Fruit fly (Drosophila melanogaster) whole organism, embryonic: Measurements from ENCODE around the gene Helz.

ENCODE experiments used
- ATbp ChIP-seq: fragments of 200-800 bp; sonication (Bioruptor generic); optimal IDR thresholded peaks from 2 replicates; lab custom pipeline; 2017; ENCODE audit warnings: missing biosample characterization, mild to moderate bottlenecking, missing genetic modification characterization, missing genetic modification reagents
- CG10147 ChIP-seq: fragments of 200-800 bp; sonication (Bioruptor generic); optimal IDR thresholded peaks from 2 replicates; lab custom pipeline; 2019; ENCODE audit warnings: missing biosample characterization, mild to moderate bottlenecking, missing genetic modification characterization, moderate library complexity
- CG1024 ChIP-seq: fragments of 200-800 bp; sonication (Bioruptor generic); IDR thresholded peaks from 2 replicates; pipeline ENCODE4 v1.3.6; 2022; ENCODE audit warnings: missing biosample characterization, missing genetic modification characterization
- CG11093 ChIP-seq: fragments of 200-800 bp; sonication (Bioruptor generic); IDR thresholded peaks from 3 replicates; pipeline ENCODE4 v1.3.6; 2022; ENCODE audit warnings: missing biosample characterization, missing genetic modification characterization
- CG13287 ChIP-seq: fragments of 200-800 bp; sonication (Bioruptor generic); IDR thresholded peaks from 2 replicates; pipeline ENCODE4 v1.3.6; 2022; ENCODE audit warnings: missing biosample characterization, missing genetic modification characterization; ENCODE audit not compliant: partially characterized antibody
- CG14014 ChIP-seq: fragments of 200-800 bp; sonication (Bioruptor generic); IDR thresholded peaks from 2 replicates; pipeline ENCODE4 v1.3.6; 2022; ENCODE audit warnings: missing biosample characterization, missing genetic modification characterization
- CG14441 ChIP-seq: fragments of 200-800 bp; sonication (Bioruptor generic); IDR thresholded peaks from 2 replicates; pipeline ENCODE4 v1.3.6; 2022; ENCODE audit warnings: missing biosample characterization, missing genetic modification characterization
- CG14667 ChIP-seq: fragments of 200-800 bp; sonication (Bioruptor generic); IDR thresholded peaks from 2 replicates; pipeline ENCODE4 v1.3.6; 2022; ENCODE audit warnings: missing biosample characterization, missing genetic modification characterization
- CG14965 ChIP-seq: fragments of 200-800 bp; sonication (Bioruptor generic); optimal IDR thresholded peaks from 2 replicates; lab custom pipeline; 2016; ENCODE audit warnings: missing biosample characterization, missing genetic modification characterization, borderline replicate concordance
- CG1647 ChIP-seq: fragments of 200-800 bp; sonication (Bioruptor generic); optimal IDR thresholded peaks from 3 replicates; lab custom pipeline; 2016; ENCODE audit warnings: missing biosample characterization, missing genetic modification characterization
- CG17361 ChIP-seq: fragments of 200-800 bp; sonication (Bioruptor generic); IDR thresholded peaks from 3 replicates; pipeline ENCODE4 v1.3.6; 2022; ENCODE audit warnings: missing biosample characterization, missing genetic modification characterization
- CG17568 ChIP-seq: fragments of 200-800 bp; sonication (Bioruptor generic); optimal IDR thresholded peaks from 2 replicates; lab custom pipeline; 2018; ENCODE audit warnings: missing biosample characterization, mild to moderate bottlenecking, missing genetic modification characterization, moderate library complexity
- CG18476 ChIP-seq: fragments of 200-800 bp; sonication (Bioruptor generic); optimal IDR thresholded peaks from 2 replicates; lab custom pipeline; 2016; ENCODE audit warnings: missing biosample characterization, mild to moderate bottlenecking, missing genetic modification characterization
- CG2875 ChIP-seq: fragments of 200-800 bp; sonication (Bioruptor generic); optimal IDR thresholded peaks from 2 replicates; lab custom pipeline; 2017; ENCODE audit warnings: missing biosample characterization, mild to moderate bottlenecking, missing genetic modification characterization, missing genetic modification reagents
- CG31441 ChIP-seq: fragments of 200-800 bp; sonication (Bioruptor generic); IDR thresholded peaks from 2 replicates; pipeline ENCODE4 v1.3.6; 2022; ENCODE audit warnings: missing biosample characterization, missing genetic modification characterization
- CG34224 ChIP-seq: fragments of 200-800 bp; sonication (Bioruptor generic); IDR thresholded peaks from 3 replicates; pipeline ENCODE4 v1.3.6; 2022; ENCODE audit warnings: missing biosample characterization, missing genetic modification characterization; ENCODE audit not compliant: partially characterized antibody
- CG5953 ChIP-seq: fragments of 200-800 bp; sonication (Bioruptor generic); IDR thresholded peaks from 2 replicates; pipeline ENCODE4 v1.3.6; 2022; ENCODE audit warnings: missing biosample characterization, missing genetic modification characterization
- CG6791 ChIP-seq: fragments of 200-800 bp; sonication (Bioruptor generic); IDR thresholded peaks from 3 replicates; pipeline ENCODE4 v1.3.6; 2022; ENCODE audit warnings: missing biosample characterization, missing genetic modification characterization; ENCODE audit not compliant: partially characterized antibody
- CG7987 ChIP-seq: fragments of 200-800 bp; sonication (Bioruptor generic); optimal IDR thresholded peaks from 2 replicates; lab custom pipeline; 2018; ENCODE audit warnings: missing biosample characterization, mild to moderate bottlenecking, missing genetic modification characterization, moderate library complexity
- CHES-1-like ChIP-seq: fragments of 200-800 bp; sonication (Bioruptor generic); optimal IDR thresholded peaks from 2 replicates; lab custom pipeline; 2016; ENCODE audit warnings: missing biosample characterization, missing genetic modification characterization
- CTCF ChIP-seq: fragments of 200-800 bp; sonication (Bioruptor generic); optimal IDR thresholded peaks from 2 replicates; lab custom pipeline; 2017; ENCODE audit warnings: missing biosample characterization, mild to moderate bottlenecking, missing genetic modification characterization, moderate library complexity
- D19B ChIP-seq: fragments of 200-800 bp; sonication (Bioruptor generic); optimal IDR thresholded peaks from 2 replicates; lab custom pipeline; 2017; ENCODE audit warnings: missing biosample characterization, mild to moderate bottlenecking, missing genetic modification characterization
- Hey ChIP-seq: fragments of 200-800 bp; sonication (Bioruptor generic); optimal IDR thresholded peaks from 3 replicates; lab custom pipeline; 2018; ENCODE audit warnings: missing biosample characterization, mild to moderate bottlenecking, missing genetic modification characterization
- MBD-R2 ChIP-seq: fragments of 200-800 bp; sonication (Bioruptor generic); IDR thresholded peaks from 2 replicates; pipeline ENCODE4 v1.3.6; 2022; ENCODE audit warnings: missing biosample characterization, missing genetic modification characterization
- MTF-1 ChIP-seq: fragments of 200-800 bp; sonication (Bioruptor generic); optimal IDR thresholded peaks from 2 replicates; lab custom pipeline; 2018; ENCODE audit warnings: missing biosample characterization, mild to moderate bottlenecking, missing genetic modification characterization, borderline replicate concordance
- Myb ChIP-seq: fragments of 200-800 bp; sonication (Bioruptor generic); optimal IDR thresholded peaks from 2 replicates; lab custom pipeline; 2016; ENCODE audit warnings: missing biosample characterization, missing genetic modification characterization
- Poxn ChIP-seq: fragments of 200-800 bp; sonication (Bioruptor generic); IDR thresholded peaks from 2 replicates; pipeline ENCODE4 v1.3.6; 2022; ENCODE audit warnings: missing biosample characterization, missing genetic modification characterization
- TFAM ChIP-seq: fragments of 200-800 bp; sonication (Bioruptor generic); optimal IDR thresholded peaks from 2 replicates; lab custom pipeline; 2017; ENCODE audit warnings: missing biosample characterization, missing genetic modification characterization, inconsistent platforms
- al ChIP-seq: fragments of 200-800 bp; sonication (Bioruptor generic); IDR thresholded peaks from 2 replicates; pipeline ENCODE4 v1.3.6; 2022; ENCODE audit warnings: missing biosample characterization, missing genetic modification characterization
- aop ChIP-seq: fragments of 200-800 bp; sonication (Bioruptor generic); IDR thresholded peaks from 2 replicates; pipeline ENCODE4 v1.3.6; 2022; ENCODE audit warnings: missing biosample characterization, missing genetic modification characterization
- ato ChIP-seq: fragments of 200-800 bp; sonication (Bioruptor generic); IDR thresholded peaks from 2 replicates; pipeline ENCODE4 v1.3.6; 2022; ENCODE audit warnings: missing biosample characterization, missing genetic modification characterization; ENCODE audit not compliant: partially characterized antibody
- chinmo ChIP-seq: fragments of 200-800 bp; sonication (Bioruptor generic); IDR thresholded peaks from 4 replicates; pipeline ENCODE4 v1.3.6; 2022; ENCODE audit warnings: missing biosample characterization, missing genetic modification characterization; ENCODE audit not compliant: partially characterized antibody
- crp ChIP-seq, 2 experiments: fragments of 200-800 bp; sonication (Bioruptor generic); optimal IDR thresholded peaks; 2 replicates in 1 of 2; 3 replicates in 1 of 2; lab custom pipeline; 2017; ENCODE audit warnings: missing biosample characterization in 2 of 2, missing genetic modification characterization in 2 of 2, mild to moderate bottlenecking in 1 of 2, moderate library complexity in 1 of 2
- dysf ChIP-seq: fragments of 200-800 bp; sonication (Bioruptor generic); IDR thresholded peaks from 3 replicates; pipeline ENCODE4 v1.3.6; 2022; ENCODE audit warnings: missing biosample characterization, missing genetic modification characterization
- en ChIP-seq: fragments of 200-800 bp; sonication (Bioruptor generic); optimal IDR thresholded peaks from 2 replicates; lab custom pipeline; 2016; ENCODE audit warnings: missing biosample characterization, missing genetic modification characterization
- ftz-f1 ChIP-seq: fragments of 200-800 bp; sonication (Bioruptor generic); optimal IDR thresholded peaks from 2 replicates; lab custom pipeline; 2016; ENCODE audit warnings: missing biosample characterization, missing genetic modification characterization
- gt ChIP-seq: fragments of 200-800 bp; sonication (Bioruptor generic); IDR thresholded peaks from 2 replicates; pipeline ENCODE4 v1.3.6; 2022; ENCODE audit warnings: missing biosample characterization, missing genetic modification characterization
- kah ChIP-seq: fragments of 200-800 bp; sonication (Bioruptor generic); optimal IDR thresholded peaks from 2 replicates; lab custom pipeline; 2018; ENCODE audit warnings: missing biosample characterization, mild to moderate bottlenecking, missing genetic modification characterization
- nom ChIP-seq: fragments of 200-800 bp; sonication (Bioruptor generic); optimal IDR thresholded peaks from 2 replicates; lab custom pipeline; 2017; ENCODE audit warnings: missing biosample characterization, missing genetic modification characterization, mild to moderate bottlenecking, moderate library complexity, missing genetic modification reagents
- pan ChIP-seq, 4 experiments: fragments of >200 bp in 3 of 4; fragments of 200-800 bp in 1 of 4; sonication (Bioruptor generic) in 1 of 4; optimal IDR thresholded peaks in 3 of 4; IDR thresholded peaks in 1 of 4; 2 replicates each; pipeline versions ENCODE4 v1.3.6 to Lab custom; 2017 to 2022; ENCODE audit warnings: missing biosample characterization in 2 of 4, missing genetic modification characterization in 2 of 4, mixed read lengths in 1 of 4
- peb ChIP-seq: fragments of 200-800 bp; sonication (Bioruptor generic); IDR thresholded peaks from 2 replicates; pipeline ENCODE4 v1.3.6; 2022; ENCODE audit warnings: missing biosample characterization, missing genetic modification characterization
- pho ChIP-seq: fragments of 200-800 bp; sonication (Bioruptor generic); optimal IDR thresholded peaks from 2 replicates; lab custom pipeline; 2016; ENCODE audit warnings: missing biosample characterization, missing genetic modification characterization
- scrt ChIP-seq: fragments of 200-800 bp; sonication (Bioruptor generic); optimal IDR thresholded peaks from 2 replicates; lab custom pipeline; 2018; ENCODE audit warnings: missing biosample characterization, mild to moderate bottlenecking, missing genetic modification characterization, moderate library complexity
- sob ChIP-seq: fragments of 200-800 bp; sonication (Bioruptor generic); IDR thresholded peaks from 2 replicates; pipeline ENCODE4 v1.3.6; 2022; ENCODE audit warnings: missing biosample characterization, missing genetic modification characterization
- unc-4 ChIP-seq: fragments of 200-800 bp; sonication (Bioruptor generic); IDR thresholded peaks from 2 replicates; pipeline ENCODE4 v1.3.6; 2022; ENCODE audit warnings: missing biosample characterization, missing genetic modification characterization; ENCODE audit not compliant: partially characterized antibody
- unpg ChIP-seq: fragments of 200-800 bp; sonication (Bioruptor generic); optimal IDR thresholded peaks from 3 replicates; lab custom pipeline; 2018; ENCODE audit warnings: missing biosample characterization, mild to moderate bottlenecking, missing genetic modification characterization, moderate library complexity
- usp ChIP-seq: fragments of >200 bp; optimal IDR thresholded peaks from 2 replicates; lab custom pipeline; 2017; ENCODE audit warnings: missing biosample characterization, missing genetic modification characterization
- zf30C ChIP-seq: fragments of 200-800 bp; sonication (Bioruptor generic); optimal IDR thresholded peaks from 3 replicates; lab custom pipeline; 2018; ENCODE audit warnings: missing biosample characterization, mild to moderate bottlenecking, missing genetic modification characterization

The Helz gene

dm6 chr3L:14759984-14760626 lies 29.6 kb upstream of the Helz start (continued):
- TF ChIP-seq pan (optimal IDR thresholded peaks at IDR 0.05; lab: Kevin White, UChicago), result no peak
- TF ChIP-seq pan (GFP tag; optimal IDR thresholded peaks at IDR 0.05 in 1 of 2, IDR thresholded peaks at IDR 0.05 in 1 of 2), result peak in 1 of 2 experiments; percentile 70
- peak; percentile 52 for TF ChIP-seq CG17568 (GFP tag; lab: Kevin White, UChicago)
- TF ChIP-seq ATbp (GFP tag; lab: Kevin White, UChicago), result peak; percentile 66
- no peak for TF ChIP-seq TFAM
- TF ChIP-seq kah, result peak; percentile 25
- 0 out of 3 replicates have a peak, but pooled peaks have one; percentile 25 for TF ChIP-seq CG11093 (GFP tag; lab: Robert Waterston, UW)
- TF ChIP-seq unc-4, result peak; percentile 30; the same call in 1 of the 2 replicates
- TF ChIP-seq CG14667, result no peak
- TF ChIP-seq CG14441 (GFP tag; lab: Robert Waterston, UW), result peak; percentile 66
- no peak; the same call in 1 of the 2 replicates for TF ChIP-seq MBD-R2 (GFP tag; lab: Robert Waterston, UW)
- TF ChIP-seq CG10147 (GFP tag; lab: Kevin White, UChicago), result peak; percentile 35
- TF ChIP-seq scrt (GFP tag; lab: Kevin White, UChicago), result no peak
- peak; percentile 38; the same call in 1 of the 2 replicates for TF ChIP-seq CG5953
- peak; percentile 43 for TF ChIP-seq CG34224
- TF ChIP-seq CG31441 (GFP tag; lab: Robert Waterston, UW), result peak; percentile 71; the same call in 1 of the 2 replicates
- peak; percentile 34 for TF ChIP-seq Myb (GFP tag; lab: Kevin White, UChicago)
- peak; percentile 39 for TF ChIP-seq CG1647
- peak; percentile 52; the same call in 1 of the 3 replicates for TF ChIP-seq CG17361
- 0 out of 2 replicates have a peak, but pooled peaks have one; percentile 12 for TF ChIP-seq CG1024 (GFP tag; lab: Robert Waterston, UW)
- TF ChIP-seq usp (GFP tag; lab: Kevin White, UChicago), result no peak
- no peak for TF ChIP-seq ftz-f1 (GFP tag; lab: Kevin White, UChicago)
- peak; percentile 53 for TF ChIP-seq en (GFP tag; lab: Kevin White, UChicago)
- peak; percentile 93 for TF ChIP-seq zf30C (GFP tag; lab: Kevin White, UChicago)
- no peak for TF ChIP-seq CG14965 (GFP tag; lab: Kevin White, UChicago)
- peak; percentile 45 for TF ChIP-seq CG18476
- peak; percentile 42 for TF ChIP-seq pho (GFP tag; lab: Kevin White, UChicago)
- no peak for TF ChIP-seq Hey (tag; lab: Kevin White, UChicago)
- peak; percentile 88; the same call in 2 of the 4 replicates for TF ChIP-seq chinmo (GFP tag; lab: Robert Waterston, UW)
- TF ChIP-seq al (GFP tag; lab: Robert Waterston, UW), result no peak
- 0 out of 3 replicates have a peak, but pooled peaks have one; percentile 44 for TF ChIP-seq CG6791 (GFP tag; lab: Robert Waterston, UW)
- TF ChIP-seq dysf, result peak; percentile 66
- peak; percentile 51; the same call in 1 of the 2 replicates for TF ChIP-seq ato
- TF ChIP-seq CTCF (GFP tag; lab: Kevin White, UChicago), result no peak
- TF ChIP-seq CG2875 (GFP tag; lab: Kevin White, UChicago), result peak; percentile 58
- no peak for TF ChIP-seq CG7987 (GFP tag; lab: Kevin White, UChicago)
- peak; percentile 50; the same call in 1 of the 2 replicates for TF ChIP-seq sob (GFP tag; lab: Robert Waterston, UW)
- TF ChIP-seq nom (GFP tag; lab: Kevin White, UChicago), result no peak
- TF ChIP-seq CG13287 (GFP tag; lab: Robert Waterston, UW), result peak; percentile 28; the same call in 1 of the 2 replicates
- TF ChIP-seq Poxn, result no peak
- peak; percentile 81 for TF ChIP-seq unpg (GFP tag; lab: Kevin White, UChicago)
- peak in 1 of 2 experiments; percentile 35 for TF ChIP-seq crp (GFP tag; optimal IDR thresholded peaks at IDR 0.05; lab: Kevin White, UChicago)
- peak; percentile 21 for TF ChIP-seq MTF-1 (GFP tag; lab: Kevin White, UChicago)
- no peak for TF ChIP-seq gt (GFP tag; lab: Robert Waterston, UW)
- TF ChIP-seq CG14014 (GFP tag; lab: Robert Waterston, UW), result peak; percentile 57; the same call in 1 of the 2 replicates
- peak; percentile 36 for TF ChIP-seq CHES-1-like (GFP tag; lab: Kevin White, UChicago)
- TF ChIP-seq D19B (GFP tag; lab: Kevin White, UChicago), result peak; percentile 1
- no peak for TF ChIP-seq aop (GFP tag; lab: Robert Waterston, UW)
- TF ChIP-seq peb (GFP tag; lab: Robert Waterston, UW), result no peak
